Fruit fly (Drosophila melanogaster): ENCODE measurements around the gene Or85e.
A peak's percentile ranks its signal among the peaks of the same experiment; 100 is the strongest.

The Or85e gene

dm6 chr3R:8670529-8671491, 35.1 kb upstream of the Or85e start, which contains the start of gene p (continued):
- peak; percentile 26 for TF ChIP-seq CG17829 (tag; optimal IDR thresholded peaks at IDR 0.05)
- TF ChIP-seq unpg (GFP tag; optimal IDR thresholded peaks at IDR 0.05) = peak; percentile 58
- TF ChIP-seq CrebB (tag; optimal IDR thresholded peaks at IDR 0.05) = peak; percentile 15
- TF ChIP-seq Elba2 (GFP tag; optimal IDR thresholded peaks at IDR 0.05) = no peak
- no peak for TF ChIP-seq CG34224 (GFP tag; IDR thresholded peaks at IDR 0.05; ENCODE audit: partially characterized antibody)
- TF ChIP-seq CG9932 (GFP tag; IDR thresholded peaks at IDR 0.05) = peak; percentile 51
- TF ChIP-seq CG4424 (GFP tag; optimal IDR thresholded peaks at IDR 0.05) = peak; percentile 34
- no peak for TF ChIP-seq Ets97D (GFP tag; optimal IDR thresholded peaks at IDR 0.05)
- TF ChIP-seq CG10543 (GFP tag; optimal IDR thresholded peaks at IDR 0.05) = peak; percentile 63
- TF ChIP-seq stc (GFP tag; IDR thresholded peaks at IDR 0.05) = 0 out of 2 replicates have a peak, but pooled peaks have one; percentile 21
- TF ChIP-seq vnd (GFP tag; IDR thresholded peaks at IDR 0.05; ENCODE audit: partially characterized antibody) = no peak
- peak; percentile 27 for TF ChIP-seq CG18476 (GFP tag; optimal IDR thresholded peaks at IDR 0.05)
- TF ChIP-seq CTCF (GFP tag; optimal IDR thresholded peaks at IDR 0.05) = peak; percentile 11
- peak; percentile 40 for TF ChIP-seq Sox100B (GFP tag; optimal IDR thresholded peaks at IDR 0.05)
- TF ChIP-seq CG4282 (GFP tag; optimal IDR thresholded peaks at IDR 0.05) = no peak
- TF ChIP-seq zfh2 (GFP tag; optimal IDR thresholded peaks at IDR 0.05) = peak; percentile 40
- TF ChIP-seq CG5180 (GFP tag; optimal IDR thresholded peaks at IDR 0.05) = peak; percentile 56
- TF ChIP-seq Hmr (GFP tag; optimal IDR thresholded peaks at IDR 0.05) = peak; percentile 51
- TF ChIP-seq run (tag; optimal IDR thresholded peaks at IDR 0.05) = peak; percentile 68
- TF ChIP-seq Sry-β (GFP tag; optimal IDR thresholded peaks at IDR 0.05) = peak; percentile 13
- no peak for TF ChIP-seq Atf-2 (GFP tag; optimal IDR thresholded peaks at IDR 0.05)
- TF ChIP-seq klu (GFP tag; IDR thresholded peaks at IDR 0.05) = no peak
- no peak for TF ChIP-seq pho (GFP tag; optimal IDR thresholded peaks at IDR 0.05)
- no peak for TF ChIP-seq Stat92E (GFP tag; optimal IDR thresholded peaks at IDR 0.05)
- TF ChIP-seq CG2678 (tag; optimal IDR thresholded peaks at IDR 0.05) = peak; percentile 45
- TF ChIP-seq lmd (GFP tag; IDR thresholded peaks at IDR 0.05) = peak; percentile 17; the same call in 1 of the 2 replicates
- peak; percentile 60 for TF ChIP-seq Meics (GFP tag; optimal IDR thresholded peaks at IDR 0.05)
- no peak for TF ChIP-seq NFAT (GFP tag; IDR thresholded peaks at IDR 0.05)
- no peak for TF ChIP-seq h (optimal IDR thresholded peaks at IDR 0.05)
- peak; percentile 4 for TF ChIP-seq CG11398 (GFP tag; optimal IDR thresholded peaks at IDR 0.05)
- no peak for TF ChIP-seq Mes4 (GFP tag; optimal IDR thresholded peaks at IDR 0.05)
- peak; percentile 14 for TF ChIP-seq CG3281 (GFP tag; optimal IDR thresholded peaks at IDR 0.05)
- TF ChIP-seq CG10321 (GFP tag; IDR thresholded peaks at IDR 0.05) = peak; percentile 63; the same call in 1 of the 2 replicates
- TF ChIP-seq CG11093 (GFP tag; IDR thresholded peaks at IDR 0.05) = no peak
- TF ChIP-seq HmgD (GFP tag; optimal IDR thresholded peaks at IDR 0.05) = no peak
- TF ChIP-seq Nf-YA (GFP tag; IDR thresholded peaks at IDR 0.05) = no peak
- peak; percentile 34 for TF ChIP-seq CG12071 (GFP tag; optimal IDR thresholded peaks at IDR 0.05)
- TF ChIP-seq CG42726 (GFP tag; IDR thresholded peaks at IDR 0.05; ENCODE audit: partially characterized antibody) = no peak
- TF ChIP-seq mam (GFP tag; optimal IDR thresholded peaks at IDR 0.05) = peak; percentile 59
- peak; percentile 43 for TF ChIP-seq tin (GFP tag; optimal IDR thresholded peaks at IDR 0.05)
- TF ChIP-seq Dbx (GFP tag; IDR thresholded peaks at IDR 0.05) = 0 out of 3 replicates have a peak, but pooled peaks have one; percentile 25
- TF ChIP-seq hkb (optimal IDR thresholded peaks at IDR 0.05) = no peak
- peak; percentile 55; the same call in 1 of the 2 replicates for TF ChIP-seq hkb (GFP tag; IDR thresholded peaks at IDR 0.05)
- no peak for TF ChIP-seq CG1024 (GFP tag; IDR thresholded peaks at IDR 0.05)
- TF ChIP-seq CG32767 (GFP tag; IDR thresholded peaks at IDR 0.05) = no peak
- peak; percentile 4 for TF ChIP-seq CG15514 (GFP tag; optimal IDR thresholded peaks at IDR 0.05)
- TF ChIP-seq CG8089 (GFP tag; optimal IDR thresholded peaks at IDR 0.05) = no peak
- TF ChIP-seq CoRest (tag; optimal IDR thresholded peaks at IDR 0.05) = peak; percentile 11
- TF ChIP-seq CG1529 (GFP tag; optimal IDR thresholded peaks at IDR 0.05) = no peak

Data from whole organism, embryonic.